Fruit fly (Drosophila melanogaster): ENCODE data around the gene tty.

The tty gene

DNA sequence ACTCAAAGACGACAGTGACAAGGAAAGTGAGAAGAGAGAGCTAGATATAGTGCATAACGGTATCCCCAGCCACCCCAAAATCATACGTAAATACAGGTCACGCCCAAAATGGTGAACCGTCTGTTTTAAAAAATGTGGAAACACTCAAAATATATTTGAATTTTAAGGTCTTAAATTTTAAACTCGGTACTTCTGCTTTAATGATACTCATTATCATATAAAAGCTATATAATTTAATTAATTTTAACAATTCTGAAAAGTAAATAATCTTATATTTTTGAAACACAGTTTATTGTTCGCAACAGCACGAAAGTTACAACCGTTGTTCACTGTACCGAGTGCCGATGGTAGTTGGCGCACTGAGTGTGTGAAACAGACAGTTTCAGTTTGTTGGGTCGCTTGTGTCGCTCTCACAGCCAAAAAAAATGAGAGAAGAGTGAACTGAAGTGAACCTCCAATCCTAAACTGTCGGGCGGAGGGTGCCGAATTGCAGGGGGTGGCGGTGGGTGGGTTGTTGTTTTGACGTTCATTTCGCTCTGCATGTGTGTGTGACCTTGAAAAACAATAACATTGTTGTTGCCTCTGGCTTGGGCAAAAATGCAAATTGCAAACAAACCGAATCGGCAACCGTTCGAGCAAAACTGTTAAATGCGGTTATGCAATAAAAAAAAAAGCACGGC, 27.0 kb upstream of the tty start (continued):
- no peak for TF ChIP-seq fd102C (GFP tag; optimal IDR thresholded peaks at IDR 0.05)
- peak; percentile 90 for TF ChIP-seq Blimp-1 (GFP tag; optimal IDR thresholded peaks at IDR 0.05)
- TF ChIP-seq CrebB (tag; optimal IDR thresholded peaks at IDR 0.05), result peak; percentile 86
- TF ChIP-seq CG15479 (GFP tag; optimal IDR thresholded peaks at IDR 0.05), result no peak
- peak; percentile 85 for TF ChIP-seq Xbp1 (GFP tag; optimal IDR thresholded peaks at IDR 0.05)
- TF ChIP-seq nau (GFP tag; optimal IDR thresholded peaks at IDR 0.05), result peak; percentile 90
- TF ChIP-seq Dll (GFP tag; IDR thresholded peaks at IDR 0.05; ENCODE audit: partially characterized antibody), result no peak
- peak; percentile 26 for TF ChIP-seq shn (GFP tag; optimal IDR thresholded peaks at IDR 0.05)
- peak; percentile 91 for TF ChIP-seq cwo (GFP tag; optimal IDR thresholded peaks at IDR 0.05)
- TF ChIP-seq Dek (tag; optimal IDR thresholded peaks at IDR 0.05), result peak; percentile 94
- TF ChIP-seq CG2129 (GFP tag; IDR thresholded peaks at IDR 0.05; ENCODE audit: partially characterized antibody), result no peak
- peak; percentile 92 for TF ChIP-seq sqz (GFP tag; optimal IDR thresholded peaks at IDR 0.05)
- TF ChIP-seq CG3407 (GFP tag; optimal IDR thresholded peaks at IDR 0.05), result peak; percentile 88
- peak; percentile 78 for TF ChIP-seq CG2202 (tag; optimal IDR thresholded peaks at IDR 0.05)
- TF ChIP-seq Bdp1 (GFP tag; optimal IDR thresholded peaks at IDR 0.05), result peak; percentile 9
- no peak for TF ChIP-seq her (GFP tag; optimal IDR thresholded peaks at IDR 0.05)
- peak; percentile 31 for TF ChIP-seq CG33213 (GFP tag; optimal IDR thresholded peaks at IDR 0.05)
- TF ChIP-seq CG4854 (GFP tag; optimal IDR thresholded peaks at IDR 0.05), result peak; percentile 69
- TF ChIP-seq CG2120 (GFP tag; optimal IDR thresholded peaks at IDR 0.05), result peak; percentile 63
- TF ChIP-seq disco-r (GFP tag; optimal IDR thresholded peaks at IDR 0.05), result no peak
- TF ChIP-seq CG16815 (GFP tag; optimal IDR thresholded peaks at IDR 0.05), result peak; percentile 87
- TF ChIP-seq Rx (GFP tag; IDR thresholded peaks at IDR 0.05), result no peak; the same call in none of the 2 replicates
- peak; percentile 30 for TF ChIP-seq pum (GFP tag; optimal IDR thresholded peaks at IDR 0.05)
- peak; percentile 76; the same call in 2 of the 3 replicates for TF ChIP-seq H15 (GFP tag; IDR thresholded peaks at IDR 0.05)
- TF ChIP-seq z (GFP tag; IDR thresholded peaks at IDR 0.05), result no peak
- peak; percentile 77 for TF ChIP-seq CG8281 (tag; optimal IDR thresholded peaks at IDR 0.05)
- TF ChIP-seq CkIIα-i1 (GFP tag; IDR thresholded peaks at IDR 0.05), result no peak; the same call in 1 of the 2 replicates
- TF ChIP-seq CG11504 (tag; optimal IDR thresholded peaks at IDR 0.05), result peak; percentile 95
- peak; percentile 84 for TF ChIP-seq Vsx1 (GFP tag; optimal IDR thresholded peaks at IDR 0.05)
- no peak; the same call in 1 of the 2 replicates for TF ChIP-seq chm (GFP tag; IDR thresholded peaks at IDR 0.05)
- peak; percentile 84 for TF ChIP-seq D19B (GFP tag; optimal IDR thresholded peaks at IDR 0.05)
- no peak for TF ChIP-seq knrl (GFP tag; IDR thresholded peaks at IDR 0.05; ENCODE audit: partially characterized antibody)
- peak; percentile 82 for TF ChIP-seq kah (GFP tag; optimal IDR thresholded peaks at IDR 0.05)
- TF ChIP-seq ems (GFP tag; optimal IDR thresholded peaks at IDR 0.05), result peak; percentile 45
- TF ChIP-seq Jarid2 (GFP tag; optimal IDR thresholded peaks at IDR 0.05), result peak; percentile 72
- TF ChIP-seq CG10979 (tag; optimal IDR thresholded peaks at IDR 0.05), result peak; percentile 92
- TF ChIP-seq luna (GFP tag; optimal IDR thresholded peaks at IDR 0.05), result no peak
- TF ChIP-seq MTF-1 (GFP tag; optimal IDR thresholded peaks at IDR 0.05; ENCODE audit: borderline replicate concordance), result peak; percentile 72
- TF ChIP-seq Oaz (GFP tag; IDR thresholded peaks at IDR 0.05), result peak; percentile 82
- TF ChIP-seq br (optimal IDR thresholded peaks at IDR 0.05), result no peak
- TF ChIP-seq CG30431 (GFP tag; optimal IDR thresholded peaks at IDR 0.05), result peak; percentile 81
- no peak for TF ChIP-seq NC2α (GFP tag; optimal IDR thresholded peaks at IDR 0.05)
- peak; percentile 73 for TF ChIP-seq corto (GFP tag; optimal IDR thresholded peaks at IDR 0.05)
- TF ChIP-seq CG10209 (GFP tag; optimal IDR thresholded peaks at IDR 0.05), result peak; percentile 93
- peak; percentile 69 for TF ChIP-seq CG3065 (GFP tag; optimal IDR thresholded peaks at IDR 0.05)
- TF ChIP-seq bcd (GFP tag; optimal IDR thresholded peaks at IDR 0.05), result peak; percentile 95
- TF ChIP-seq fu2 (GFP tag; optimal IDR thresholded peaks at IDR 0.05), result no peak
- TF ChIP-seq Med (GFP tag), result peak; percentile 91
- no peak for TF ChIP-seq ERR (GFP tag; optimal IDR thresholded peaks at IDR 0.05)
